Worm (Caenorhabditis elegans): Measurements from ENCODE around the gene T24C12.3.

The T24C12.3 gene

ce11 chrX:2237438-2237961 lies 33.8 kb upstream of the T24C12.3 start, which contains the start of gene vha-15 (continued):
- TF ChIP-seq T20F7.1 (GFP tag; optimal IDR thresholded peaks at IDR 0.05) (no peak), nhr-25 (tag; optimal IDR thresholded peaks at IDR 0.05; ENCODE audit: borderline replicate concordance, insufficient read depth) (peak; percentile 13)

ce11 chrX:2233929-2234328 lies 30.2 kb upstream of the T24C12.3 start, which contains the start of gene T14F9.2:
T14F9.2 (plus strand) TSS chrX:2234324.
- peak; percentile 56 for TF ChIP-seq hlh-11 (tag; optimal IDR thresholded peaks at IDR 0.05)
- TF ChIP-seq T20F7.1 (GFP tag; optimal IDR thresholded peaks at IDR 0.05) = no peak
- no peak for TF ChIP-seq pha-4 (GFP tag; IDR thresholded peaks at IDR 0.05)
- no peak for TF ChIP-seq pha-4 (tag; optimal IDR thresholded peaks at IDR 0.05)
- no peak for TF ChIP-seq zip-2 (tag; optimal IDR thresholded peaks at IDR 0.05)
- 0 out of 2 replicates have a peak, but pooled peaks have one; percentile 9 for TF ChIP-seq dmd-6 (GFP tag; IDR thresholded peaks at IDR 0.05)
- no peak for TF ChIP-seq fkh-10 (GFP tag; optimal IDR thresholded peaks at IDR 0.05)
- no peak for TF ChIP-seq gei-8 (GFP tag; optimal IDR thresholded peaks at IDR 0.05)
- TF ChIP-seq madf-9 (GFP tag; conservative IDR thresholded peaks at IDR 0.05) = no peak
- TF ChIP-seq hlh-30 (tag; optimal IDR thresholded peaks at IDR 0.05; ENCODE audit: insufficient read depth) = peak; percentile 77
- TF ChIP-seq nhr-28 (tag; optimal IDR thresholded peaks at IDR 0.05) = peak; percentile 10
- peak in 1 of 2 experiments; percentile 79 for TF ChIP-seq lsy-2 (tag; optimal IDR thresholded peaks at IDR 0.05)
- peak; percentile 33 for TF ChIP-seq dpl-1 (GFP tag; optimal IDR thresholded peaks at IDR 0.05)
- peak; percentile 32 for TF ChIP-seq rbr-2 (tag; optimal IDR thresholded peaks at IDR 0.05)
- no peak for TF ChIP-seq daf-16 (GFP tag; optimal IDR thresholded peaks at IDR 0.05)
- peak; percentile 52 for TF ChIP-seq daf-16 (tag; optimal IDR thresholded peaks at IDR 0.05)
- TF ChIP-seq ztf-7 (tag; optimal IDR thresholded peaks at IDR 0.05) = no peak
- no peak for TF ChIP-seq Y48G9A.11 (GFP tag; IDR thresholded peaks at IDR 0.05)
- TF ChIP-seq daf-8 (GFP tag; IDR thresholded peaks at IDR 0.05) = no peak
- no peak for TF ChIP-seq set-16 (GFP tag; IDR thresholded peaks at IDR 0.05)
- no peak for TF ChIP-seq daf-19 (GFP tag; conservative IDR thresholded peaks at IDR 0.05)
- TF ChIP-seq dve-1 (tag; optimal IDR thresholded peaks at IDR 0.05; ENCODE audit: insufficient read depth) = peak; percentile 72
- peak; percentile 64 for TF ChIP-seq mep-1 (tag; optimal IDR thresholded peaks at IDR 0.05)
- no peak for TF ChIP-seq sdz-12 (GFP tag; optimal IDR thresholded peaks at IDR 0.05)
- TF ChIP-seq mes-2 (tag; optimal IDR thresholded peaks at IDR 0.05; ENCODE audit: poor library complexity, severe bottlenecking) = peak; percentile 57

- no peak for TF ChIP-seq Y105C5A.15 (GFP tag; IDR thresholded peaks at IDR 0.05)
- no peak for TF ChIP-seq cey-2 (tag; optimal IDR thresholded peaks at IDR 0.05; ENCODE audit: borderline replicate concordance, insufficient read depth)
- no peak for TF ChIP-seq snpc-4 (tag; optimal IDR thresholded peaks at IDR 0.05)
- no peak for TF ChIP-seq php-3 (GFP tag; IDR thresholded peaks at IDR 0.05)
- no peak for TF ChIP-seq nhr-77 (tag; optimal IDR thresholded peaks at IDR 0.05)
- no peak for TF ChIP-seq F37D6.2 (tag; optimal IDR thresholded peaks at IDR 0.05)
- no peak for TF ChIP-seq madf-5 (GFP tag; IDR thresholded peaks at IDR 0.05)
- no peak for TF ChIP-seq lin-13 (GFP tag; optimal IDR thresholded peaks at IDR 0.05)
- no peak for TF ChIP-seq nhr-6 (tag; optimal IDR thresholded peaks at IDR 0.05)
- TF ChIP-seq egl-43 (GFP tag; IDR thresholded peaks at IDR 0.05) = no peak
- TF ChIP-seq dve-1 (tag; optimal IDR thresholded peaks at IDR 0.05; ENCODE audit: insufficient read depth) = no peak
- no peak for TF ChIP-seq set-16 (GFP tag; IDR thresholded peaks at IDR 0.05)
- no peak for TF ChIP-seq duxl-1 (tag; optimal IDR thresholded peaks at IDR 0.05; ENCODE audit: poor library complexity)
- TF ChIP-seq T20F7.1 (GFP tag; optimal IDR thresholded peaks at IDR 0.05) = no peak
- TF ChIP-seq R02D3.7 (tag; optimal IDR thresholded peaks at IDR 0.05) = no peak
- TF ChIP-seq ceh-20 (GFP tag; IDR thresholded peaks at IDR 0.05) = no peak
Observed at ce11 chrX:2231346-2231745, 27.7 kb upstream of the T24C12.3 start.

Data from whole organism, L4 larva.